Worm (Caenorhabditis elegans) whole organism, midembryonic: ENCODE measurements around the gene str-56.

Experiments
- cog-1 ChIP-seq: sonication (generic microtip); optimal IDR thresholded peaks from 2 replicates; lab custom pipeline; 2016; ENCODE audit warnings: missing genetic modification characterization, missing compliant biosample characterization
- flt-1 ChIP-seq: fragments of 200-800 bp; sonication (Bioruptor generic); IDR thresholded peaks from 2 replicates; pipeline ENCODE4 v1.3.6; 2022; ENCODE audit warnings: missing genetic modification characterization, missing compliant biosample characterization
- klf-2 ChIP-seq: fragments of 200-800 bp; sonication (Bioruptor generic); conservative IDR thresholded peaks from 2 replicates; pipeline ENCODE4 v1.3.6; 2022; ENCODE audit warnings: missing genetic modification reagents, missing genetic modification characterization, missing compliant biosample characterization
- med-1 ChIP-seq: sonication (generic microtip); optimal IDR thresholded peaks from 2 replicates; lab custom pipeline; 2017; ENCODE audit warnings: missing genetic modification characterization, mild to moderate bottlenecking, missing compliant biosample characterization, antibody characterized with exemption, missing genetic modification reagents; ENCODE audit not compliant: insufficient read depth
- ref-1 ChIP-seq: fragments of 200-800 bp; sonication (Bioruptor generic); conservative IDR thresholded peaks from 2 replicates; pipeline ENCODE4 v1.3.6; 2022; ENCODE audit warnings: missing genetic modification reagents, missing genetic modification characterization, missing compliant biosample characterization
- tab-1 ChIP-seq: fragments of 200-800 bp; sonication (Bioruptor generic); IDR thresholded peaks from 2 replicates; pipeline ENCODE4 v1.3.6; 2022; ENCODE audit warnings: missing genetic modification characterization, missing compliant biosample characterization
- ztf-23 ChIP-seq: fragments of 200-800 bp; sonication (Bioruptor generic); IDR thresholded peaks from 2 replicates; pipeline ENCODE4 v1.3.6; 2022; ENCODE audit warnings: missing genetic modification reagents, missing genetic modification characterization, missing compliant biosample characterization

ce11 chrV:15911848-15912247 is 39.5 kb downstream of the str-56 start, which contains the start of gene F35E8.6:
- TF ChIP-seq cog-1 (tag; lab: Kevin White, UChicago) (no peak), tab-1 (no peak), ztf-23 (GFP tag; lab: Robert Waterston, UW) (no peak), flt-1 (no peak), klf-2 (no peak), ref-1 (GFP tag; lab: Robert Waterston, UW) (no peak), med-1 (GFP tag; lab: Kevin White, UChicago) (no peak)
